Fruit fly (Drosophila melanogaster) whole organism: Measurements from ENCODE around the gene GatC.

ENCODE experiments used
- CG8478 ChIP-seq: fragments of >200 bp; optimal IDR thresholded peaks from 2 replicates; lab custom pipeline; 2018; ENCODE audit warnings: inconsistent platforms
- Dll ChIP-seq: fragments of >200 bp; optimal IDR thresholded peaks from 2 replicates; lab custom pipeline; 2017
- pan ChIP-seq: fragments of >200 bp; optimal IDR thresholded peaks from 2 replicates; lab custom pipeline; 2017
- usp ChIP-seq: fragments of >200 bp; optimal IDR thresholded peaks from 2 replicates; lab custom pipeline; 2017; ENCODE audit warnings: missing biosample characterization, missing genetic modification characterization, mixed read lengths

dm6 chr2L:13805170-13805569 lies 27.7 kb downstream of the GatC start:
- TF ChIP-seq usp = no peak
- no peak for TF ChIP-seq pan (lab: Kevin White, UChicago)
- TF ChIP-seq Dll (lab: Kevin White, UChicago) = no peak
- no peak for TF ChIP-seq CG8478 (lab: Kevin White, UChicago)
